Worm (Caenorhabditis elegans) whole organism, L4 larva: ENCODE measurements around the gene akap-1.

Source experiments
- ceh-82 ChIP-seq: sonication (generic microtip); optimal IDR thresholded peaks from 2 replicates; lab custom pipeline; 2017; ENCODE audit warnings: missing biosample characterization, missing genetic modification characterization
- ces-1 ChIP-seq: fragments of 150-350 bp; sonication (generic microtip); optimal IDR thresholded peaks from 4 replicates; lab custom pipeline; 2014; ENCODE audit warnings: missing biosample characterization, missing genetic modification reagents, missing genetic modification characterization
- fos-1 ChIP-seq: fragments of 150-350 bp; optimal IDR thresholded peaks from 2 replicates; lab custom pipeline; 2014; ENCODE audit warnings: missing biosample characterization, missing genetic modification characterization
- mdt-29 ChIP-seq: fragments of 200-800 bp; sonication (Bioruptor generic); IDR thresholded peaks from 2 replicates; pipeline ENCODE4 v1.3.6; 2022; ENCODE audit warnings: missing genetic modification reagents, missing genetic modification characterization, missing compliant biosample characterization
- nhr-28 ChIP-seq: fragments of 150-350 bp; optimal IDR thresholded peaks from 2 replicates; lab custom pipeline; 2014; ENCODE audit warnings: missing biosample characterization, missing genetic modification characterization
- nhr-42 ChIP-seq: fragments of 200-800 bp; sonication (Bioruptor generic); IDR thresholded peaks from 2 replicates; pipeline ENCODE4 v1.3.6; 2022; ENCODE audit warnings: missing genetic modification characterization, missing compliant biosample characterization
- nhr-77 ChIP-seq: fragments of 150-350 bp; optimal IDR thresholded peaks from 2 replicates; lab custom pipeline; 2014; ENCODE audit warnings: missing biosample characterization, missing genetic modification characterization
- unc-62 ChIP-seq, 3 experiments: fragments of 150-350 bp in 1 of 3; sonication (generic microtip); optimal IDR thresholded peaks in 2 of 3; peaks in 1 of 3; 1 replicate in 1 of 3; 2 replicates in 2 of 3; lab custom pipeline; 2014 to 2017; ENCODE audit warnings: missing biosample characterization in 3 of 3, missing genetic modification characterization in 3 of 3, missing genetic modification reagents in 3 of 3, missing genotype in 1 of 3

ce11 chrIII:6317345-6317744 lies 35.8 kb upstream of the akap-1 start:
- TF ChIP-seq nhr-77 (tag; lab: Kevin White, UChicago) (no peak), unc-62 (GFP tag; optimal IDR thresholded peaks at IDR 0.05 in 1 of 2; lab: Kevin White, UChicago) (peak in 1 of 2 experiments; percentile 8), unc-62 (tag; optimal IDR thresholded peaks at IDR 0.05; lab: Kevin White, UChicago) (no peak), ces-1 (GFP tag; lab: Kevin White, UChicago) (peak; percentile 93), nhr-28 (tag; lab: Kevin White, UChicago) (no peak), mdt-29 (no peak), nhr-42 (GFP tag; lab: Robert Waterston, UW) (no peak), fos-1 (no peak), ceh-82 (no peak)
